Worm (Caenorhabditis elegans) whole organism, L4 larva: ENCODE results near the gene flad-1.

Experiments used
- F26F4.8 ChIP-seq: fragments of 200-800 bp; sonication (Bioruptor generic); conservative IDR thresholded peaks from 2 replicates; pipeline ENCODE4 v1.3.6; 2022; ENCODE audit warnings: missing genetic modification characterization, missing compliant biosample characterization
- Y5F2A.4 ChIP-seq: fragments of 200-800 bp; sonication (Bioruptor generic); optimal IDR thresholded peaks from 2 replicates; lab custom pipeline; 2018; ENCODE audit warnings: mild to moderate bottlenecking, missing genetic modification characterization, missing compliant biosample characterization
- ZK546.5 ChIP-seq, 2 experiments: sonication (generic microtip); optimal IDR thresholded peaks; 2 replicates each; lab custom pipeline; 2017; ENCODE audit warnings: missing biosample characterization in 2 of 2, missing genetic modification characterization in 2 of 2
- arid-1 ChIP-seq: fragments of 200-800 bp; sonication (Bioruptor generic); conservative IDR thresholded peaks from 2 replicates; pipeline ENCODE4 v1.3.6; 2022; ENCODE audit warnings: missing genetic modification reagents, missing genetic modification characterization, missing compliant biosample characterization
- attf-4 ChIP-seq: sonication (generic microtip); optimal IDR thresholded peaks from 3 replicates; lab custom pipeline; 2017; ENCODE audit warnings: missing biosample characterization, missing genetic modification characterization
- ceh-20 ChIP-seq: fragments of 200-800 bp; sonication (Bioruptor generic); IDR thresholded peaks from 2 replicates; pipeline ENCODE4 v1.3.6; 2022; ENCODE audit warnings: missing genetic modification reagents, missing genetic modification characterization, missing compliant biosample characterization
- ceh-62 ChIP-seq: sonication (generic microtip); optimal IDR thresholded peaks from 2 replicates; lab custom pipeline; 2017; ENCODE audit warnings: missing biosample characterization, missing genetic modification characterization
- daf-16 ChIP-seq, 3 experiments: sonication (generic microtip); optimal IDR thresholded peaks; 2 replicates each; lab custom pipeline; 2016 to 2017; ENCODE audit warnings: missing genetic modification characterization in 3 of 3, missing genetic modification reagents in 3 of 3, mild to moderate bottlenecking in 2 of 3, missing compliant biosample characterization in 2 of 3, missing biosample characterization in 1 of 3, moderate library complexity in 1 of 3
- daf-19 ChIP-seq: fragments of 200-800 bp; sonication (Bioruptor generic); conservative IDR thresholded peaks from 2 replicates; pipeline ENCODE4 v1.3.6; 2022; ENCODE audit warnings: missing genetic modification characterization, missing compliant biosample characterization
- dmd-8 ChIP-seq: fragments of 200-800 bp; sonication (Bioruptor generic); IDR thresholded peaks from 2 replicates; pipeline ENCODE4 v1.3.6; 2022; ENCODE audit warnings: missing genetic modification characterization, missing compliant biosample characterization
- dmd-9 ChIP-seq: fragments of 200-800 bp; sonication (Bioruptor generic); IDR thresholded peaks from 2 replicates; pipeline ENCODE4 v1.3.6; 2022; ENCODE audit warnings: missing genetic modification reagents, missing genetic modification characterization, missing compliant biosample characterization
- dpl-1 ChIP-seq: fragments of 150-350 bp; optimal IDR thresholded peaks from 2 replicates; lab custom pipeline; 2014; ENCODE audit warnings: missing biosample characterization, missing genetic modification reagents, missing genetic modification characterization
- duxl-1 ChIP-seq: sonication (generic microtip); optimal IDR thresholded peaks from 2 replicates; lab custom pipeline; 2016; ENCODE audit warnings: mild to moderate bottlenecking, missing genetic modification characterization, moderate library complexity, missing compliant biosample characterization; ENCODE audit not compliant: poor library complexity
- dve-1 ChIP-seq: sonication (generic microtip); optimal IDR thresholded peaks from 2 replicates; lab custom pipeline; 2017; ENCODE audit warnings: antibody characterized with exemption, mild to moderate bottlenecking, missing genetic modification characterization, missing compliant biosample characterization; ENCODE audit not compliant: insufficient read depth
- fkh-10 ChIP-seq: fragments of 150-350 bp; optimal IDR thresholded peaks from 2 replicates; lab custom pipeline; 2014; ENCODE audit warnings: missing biosample characterization, missing genetic modification reagents, missing genetic modification characterization
- hlh-11 ChIP-seq: fragments of 200-800 bp; sonication (Bioruptor generic); optimal IDR thresholded peaks from 2 replicates; lab custom pipeline; 2018; ENCODE audit warnings: mild to moderate bottlenecking, missing genetic modification characterization, missing compliant biosample characterization
- hlh-30 ChIP-seq: sonication (generic microtip); optimal IDR thresholded peaks from 2 replicates; lab custom pipeline; 2017; ENCODE audit warnings: antibody characterized with exemption, mild to moderate bottlenecking, missing genetic modification characterization, missing compliant biosample characterization; ENCODE audit not compliant: insufficient read depth
- hmg-1.1 ChIP-seq: fragments of 200-800 bp; sonication (Bioruptor generic); IDR thresholded peaks from 2 replicates; pipeline ENCODE4 v1.3.6; 2022; ENCODE audit warnings: missing genetic modification reagents, missing genetic modification characterization, missing compliant biosample characterization
- lin-15B ChIP-seq: fragments of 150-350 bp; sonication (generic microtip); optimal IDR thresholded peaks from 3 replicates; lab custom pipeline; 2014; ENCODE audit warnings: missing biosample characterization, missing genetic modification characterization
- lin-38 ChIP-seq: fragments of 200-800 bp; sonication (Bioruptor generic); IDR thresholded peaks from 2 replicates; pipeline ENCODE4 v1.3.6; 2022; ENCODE audit warnings: missing genetic modification reagents, missing genetic modification characterization, missing compliant biosample characterization
- lin-39 ChIP-seq: fragments of 150-350 bp; optimal IDR thresholded peaks from 2 replicates; lab custom pipeline; 2014; ENCODE audit warnings: missing biosample characterization, missing genetic modification reagents, missing genetic modification characterization
- lsy-2 ChIP-seq, 2 experiments: fragments of 150-350 bp in 1 of 2; sonication (generic microtip) in 1 of 2; optimal IDR thresholded peaks; 2 replicates each; lab custom pipeline; 2014 to 2017; ENCODE audit warnings: missing biosample characterization in 2 of 2, missing genetic modification characterization in 2 of 2
- madf-5 ChIP-seq, 2 experiments: fragments of 200-800 bp; sonication (Bioruptor generic); IDR thresholded peaks; 2 replicates each; pipeline ENCODE4 v1.3.6; 2022; ENCODE audit warnings: missing compliant biosample characterization in 2 of 2, missing genetic modification characterization in 2 of 2
- mdl-1 ChIP-seq, 2 experiments: fragments of 150-350 bp in 1 of 2; sonication (generic microtip) in 1 of 2; optimal IDR thresholded peaks; 2 replicates each; lab custom pipeline; 2014 to 2017; ENCODE audit warnings: missing biosample characterization in 2 of 2, missing genetic modification characterization in 2 of 2
- mdt-29 ChIP-seq: fragments of 200-800 bp; sonication (Bioruptor generic); IDR thresholded peaks from 2 replicates; pipeline ENCODE4 v1.3.6; 2022; ENCODE audit warnings: missing genetic modification reagents, missing genetic modification characterization, missing compliant biosample characterization
- mxl-3 ChIP-seq: fragments of 200-800 bp; sonication (Bioruptor generic); optimal IDR thresholded peaks from 2 replicates; lab custom pipeline; 2018; ENCODE audit warnings: mild to moderate bottlenecking, missing genetic modification characterization, missing compliant biosample characterization
- nhr-102 ChIP-seq: sonication (generic microtip); optimal IDR thresholded peaks from 2 replicates; lab custom pipeline; 2016; ENCODE audit warnings: mild to moderate bottlenecking, missing genetic modification characterization, moderate library complexity, missing compliant biosample characterization
- nhr-11 ChIP-seq: fragments of 150-350 bp; optimal IDR thresholded peaks from 2 replicates; lab custom pipeline; 2014; ENCODE audit warnings: missing biosample characterization, missing genetic modification characterization
- nhr-28 ChIP-seq: fragments of 150-350 bp; optimal IDR thresholded peaks from 2 replicates; lab custom pipeline; 2014; ENCODE audit warnings: missing biosample characterization, missing genetic modification characterization
- nhr-42 ChIP-seq: fragments of 200-800 bp; sonication (Bioruptor generic); IDR thresholded peaks from 2 replicates; pipeline ENCODE4 v1.3.6; 2022; ENCODE audit warnings: missing genetic modification characterization, missing compliant biosample characterization
- nhr-6 ChIP-seq: fragments of 150-350 bp; optimal IDR thresholded peaks from 2 replicates; lab custom pipeline; 2014; ENCODE audit warnings: missing biosample characterization, missing genetic modification characterization
- rbr-2 ChIP-seq: sonication (generic microtip); optimal IDR thresholded peaks from 2 replicates; lab custom pipeline; 2016; ENCODE audit warnings: missing genotype, missing genetic modification characterization, missing compliant biosample characterization
- saeg-2 ChIP-seq: fragments of 200-800 bp; sonication (Bioruptor generic); IDR thresholded peaks from 2 replicates; pipeline ENCODE4 v1.3.6; 2022; ENCODE audit warnings: missing genetic modification reagents, missing genetic modification characterization, missing compliant biosample characterization
- set-16 ChIP-seq: fragments of 200-800 bp; sonication (Bioruptor generic); IDR thresholded peaks from 2 replicates; pipeline ENCODE4 v1.3.6; 2022; ENCODE audit warnings: missing genetic modification reagents, missing genetic modification characterization, missing compliant biosample characterization
- tag-97 ChIP-seq: fragments of 200-800 bp; sonication (Bioruptor generic); IDR thresholded peaks from 2 replicates; pipeline ENCODE4 v1.3.6; 2022; ENCODE audit warnings: missing genetic modification characterization, missing compliant biosample characterization
- tra-1 ChIP-seq: fragments of 200-800 bp; sonication (Bioruptor generic); IDR thresholded peaks from 2 replicates; pipeline ENCODE4 v1.3.6; 2022; ENCODE audit warnings: missing genetic modification reagents, missing genetic modification characterization, missing compliant biosample characterization
- unc-62 ChIP-seq, 3 experiments: fragments of 150-350 bp in 1 of 3; sonication (generic microtip); optimal IDR thresholded peaks in 2 of 3; peaks in 1 of 3; 1 replicate in 1 of 3; 2 replicates in 2 of 3; lab custom pipeline; 2014 to 2017; ENCODE audit warnings: missing biosample characterization in 3 of 3, missing genetic modification characterization in 3 of 3, missing genetic modification reagents in 3 of 3, missing genotype in 1 of 3
- zfp-2 ChIP-seq: sonication (generic microtip); optimal IDR thresholded peaks from 2 replicates; lab custom pipeline; 2016; ENCODE audit warnings: mild to moderate bottlenecking, missing genetic modification characterization, missing compliant biosample characterization
- zip-11 ChIP-seq: fragments of 200-800 bp; sonication (Bioruptor generic); IDR thresholded peaks from 2 replicates; pipeline ENCODE4 v1.3.6; 2022; ENCODE audit warnings: missing genetic modification characterization, missing compliant biosample characterization

Gene flad-1

ce11 chrII:9984866-9985336, 41.0 kb downstream of the flad-1 start:
- TF ChIP-seq daf-16 (GFP tag; optimal IDR thresholded peaks at IDR 0.05; lab: Kevin White, UChicago), result peak in 1 of 2 experiments; percentile 88
- no peak for TF ChIP-seq daf-16 (tag; optimal IDR thresholded peaks at IDR 0.05; lab: Kevin White, UChicago)
- TF ChIP-seq hlh-30 (tag; lab: Kevin White, UChicago), result peak; percentile 1
- TF ChIP-seq nhr-28 (tag; lab: Kevin White, UChicago), result peak; percentile 14
- no peak for TF ChIP-seq attf-4 (tag; lab: Kevin White, UChicago)
- TF ChIP-seq daf-19, result no peak
- TF ChIP-seq set-16 (GFP tag; lab: Robert Waterston, UW), result no peak
- TF ChIP-seq lsy-2 (tag; optimal IDR thresholded peaks at IDR 0.05; lab: Kevin White, UChicago), result peak in 1 of 2 experiments; percentile 9
- TF ChIP-seq madf-5 (GFP tag; IDR thresholded peaks at IDR 0.05; lab: Robert Waterston, UW), result no peak
- TF ChIP-seq ceh-20, result 0 out of 2 replicates have a peak, but pooled peaks have one; percentile 50
- TF ChIP-seq lin-39, result peak; percentile 22
- TF ChIP-seq F26F4.8, result no peak
- no peak for TF ChIP-seq nhr-6
- TF ChIP-seq unc-62 (GFP tag; optimal IDR thresholded peaks at IDR 0.05 in 1 of 2; lab: Kevin White, UChicago), result peak in 1 of 2 experiments; percentile 98
- TF ChIP-seq unc-62 (tag; optimal IDR thresholded peaks at IDR 0.05; lab: Kevin White, UChicago), result no peak
- peak; percentile 54 for TF ChIP-seq rbr-2
- TF ChIP-seq hmg-1.1, result peak; percentile 51; the same call in 1 of the 2 replicates
- peak; percentile 89 for TF ChIP-seq nhr-11
- TF ChIP-seq saeg-2 (GFP tag; lab: Robert Waterston, UW), result no peak
- TF ChIP-seq nhr-102 (tag; lab: Kevin White, UChicago), result no peak
- peak in 1 of 2 experiments; percentile 18 for TF ChIP-seq mdl-1 (tag; optimal IDR thresholded peaks at IDR 0.05; lab: Kevin White, UChicago)
- peak; percentile 42 for TF ChIP-seq hlh-11 (tag; lab: Kevin White, UChicago)
- TF ChIP-seq mxl-3 (GFP tag; lab: Kevin White, UChicago), result peak; percentile 18
- TF ChIP-seq fkh-10 (GFP tag; lab: Kevin White, UChicago), result peak; percentile 9
- peak; percentile 9 for TF ChIP-seq dpl-1
- TF ChIP-seq zfp-2 (tag; lab: Kevin White, UChicago), result no peak
- TF ChIP-seq, all 104 proteins: peak for 15

- TF ChIP-seq unc-62 (GFP tag; optimal IDR thresholded peaks at IDR 0.05 in 1 of 2; lab: Kevin White, UChicago), result peak in 1 of 2 experiments; percentile 99
- no peak for TF ChIP-seq unc-62 (tag; optimal IDR thresholded peaks at IDR 0.05; lab: Kevin White, UChicago)
- no peak for TF ChIP-seq mdt-29
- no peak for TF ChIP-seq zip-11 (GFP tag; lab: Robert Waterston, UW)
- TF ChIP-seq nhr-42 (GFP tag; lab: Robert Waterston, UW), result no peak
- no peak for TF ChIP-seq fkh-10 (GFP tag; lab: Kevin White, UChicago)
- TF ChIP-seq arid-1, result no peak
- no peak for TF ChIP-seq tra-1 (GFP tag; lab: Robert Waterston, UW)
- TF ChIP-seq Y5F2A.4 (GFP tag; lab: Kevin White, UChicago), result no peak
These were observed 43.0 kb downstream of the flad-1 start for ce11 chrII:9986635-9987575.

ce11 chrII:9988620-9989019, 44.7 kb downstream of the flad-1 start:
- no peak for TF ChIP-seq dmd-9 (GFP tag; lab: Robert Waterston, UW)
- TF ChIP-seq rbr-2, result no peak
- TF ChIP-seq lin-15B (tag; lab: Kevin White, UChicago), result no peak
- TF ChIP-seq ceh-62 (tag; lab: Kevin White, UChicago), result no peak
- TF ChIP-seq ceh-20, result no peak
- no peak for TF ChIP-seq dmd-8 (GFP tag; lab: Robert Waterston, UW)
- no peak for TF ChIP-seq duxl-1 (tag; lab: Kevin White, UChicago)
- no peak for TF ChIP-seq lin-38 (GFP tag; lab: Robert Waterston, UW)
- no peak for TF ChIP-seq dve-1 (tag; lab: Kevin White, UChicago)
- TF ChIP-seq tag-97, result no peak
- no peak for TF ChIP-seq ZK546.5 (tag; optimal IDR thresholded peaks at IDR 0.05; lab: Kevin White, UChicago)
